Worm (Caenorhabditis elegans) whole organism, L1 larva: ENCODE results near the gene cya-1.

ENCODE experiments used
- C16A3.4 ChIP-seq: fragments of 150-350 bp; optimal IDR thresholded peaks from 2 replicates; lab custom pipeline; 2014; ENCODE audit warnings: missing biosample characterization, missing genetic modification characterization
- F16B12.6 ChIP-seq: fragments of 150-350 bp; optimal IDR thresholded peaks from 2 replicates; lab custom pipeline; 2014; ENCODE audit warnings: missing biosample characterization, missing genetic modification characterization
- aha-1 ChIP-seq: fragments of 150-350 bp; optimal IDR thresholded peaks from 2 replicates; lab custom pipeline; 2014; ENCODE audit warnings: missing biosample characterization, missing genetic modification characterization
- ama-1 ChIP-seq: fragments of 150-350 bp; optimal IDR thresholded peaks from 2 replicates; lab custom pipeline; 2014
- ceh-63 ChIP-seq: fragments of 200-800 bp; sonication (Bioruptor generic); optimal IDR thresholded peaks from 2 replicates; lab custom pipeline; 2018; ENCODE audit warnings: mild to moderate bottlenecking, missing genetic modification characterization, missing compliant biosample characterization
- ceh-8 ChIP-seq: fragments of 200-800 bp; sonication (Bioruptor generic); optimal IDR thresholded peaks from 2 replicates; lab custom pipeline; 2018; ENCODE audit warnings: mild to moderate bottlenecking, missing genetic modification characterization, moderate library complexity, missing compliant biosample characterization
- dsc-1 ChIP-seq: sonication (generic microtip); optimal IDR thresholded peaks from 2 replicates; lab custom pipeline; 2016; ENCODE audit warnings: mild to moderate bottlenecking, missing genetic modification characterization, missing compliant biosample characterization
- efl-1 ChIP-seq, 4 experiments: fragments of 150-350 bp; optimal IDR thresholded peaks in 3 of 4; peaks in 1 of 4; 1 replicate in 1 of 4; 2 replicates in 3 of 4; lab custom pipeline; 2014; ENCODE audit warnings: missing biosample characterization in 2 of 4, missing genetic modification characterization in 2 of 4, missing genetic modification reagents in 2 of 4
- efl-3 ChIP-seq: fragments of 200-800 bp; sonication (Bioruptor generic); optimal IDR thresholded peaks from 2 replicates; lab custom pipeline; 2018; ENCODE audit warnings: mild to moderate bottlenecking, missing genetic modification characterization, missing compliant biosample characterization
- elt-2 ChIP-seq: sonication (generic microtip); optimal IDR thresholded peaks from 2 replicates; lab custom pipeline; 2016; ENCODE audit warnings: missing genetic modification characterization, mild to moderate bottlenecking, inconsistent platforms, missing compliant biosample characterization, missing genetic modification reagents
- ets-5 ChIP-seq: fragments of 200-800 bp; sonication (Bioruptor generic); IDR thresholded peaks from 2 replicates; pipeline ENCODE4 v1.3.6; 2022; ENCODE audit warnings: missing genetic modification characterization, missing compliant biosample characterization
- fkh-4 ChIP-seq: sonication (generic microtip); optimal IDR thresholded peaks from 2 replicates; lab custom pipeline; 2016; ENCODE audit warnings: missing compliant biosample characterization, missing genetic modification characterization, borderline replicate concordance
- fkh-8 ChIP-seq: sonication (generic microtip); optimal IDR thresholded peaks from 2 replicates; lab custom pipeline; 2016; ENCODE audit warnings: mild to moderate bottlenecking, missing genetic modification characterization, missing compliant biosample characterization
- fos-1 ChIP-seq: fragments of 150-350 bp; optimal IDR thresholded peaks from 2 replicates; lab custom pipeline; 2014; ENCODE audit warnings: missing biosample characterization, missing genetic modification characterization
- grh-1 ChIP-seq: fragments of 200-800 bp; sonication (Bioruptor generic); IDR thresholded peaks from 2 replicates; pipeline ENCODE4 v1.3.6; 2022; ENCODE audit warnings: missing genetic modification reagents, missing genetic modification characterization, missing compliant biosample characterization
- hlh-17 ChIP-seq: fragments of 200-800 bp; sonication (Bioruptor generic); optimal IDR thresholded peaks from 2 replicates; lab custom pipeline; 2018; ENCODE audit warnings: missing genetic modification characterization, mild to moderate bottlenecking, missing compliant biosample characterization, moderate library complexity, borderline replicate concordance
- hpl-2 ChIP-seq: fragments of 150-350 bp; optimal IDR thresholded peaks from 2 replicates; lab custom pipeline; 2014; ENCODE audit warnings: missing biosample characterization, missing genetic modification reagents, missing genetic modification characterization
- lin-13 ChIP-seq: fragments of 150-350 bp; optimal IDR thresholded peaks from 2 replicates; lab custom pipeline; 2014; ENCODE audit warnings: missing biosample characterization, missing genetic modification reagents, missing genetic modification characterization
- lin-14 ChIP-seq: fragments of 200-800 bp; sonication (Bioruptor generic); optimal IDR thresholded peaks from 2 replicates; lab custom pipeline; 2018; ENCODE audit warnings: mild to moderate bottlenecking, missing genetic modification characterization, moderate library complexity, missing compliant biosample characterization
- lin-35 ChIP-seq, 2 experiments: fragments of 150-350 bp; optimal IDR thresholded peaks; 2 replicates each; lab custom pipeline; 2014; ENCODE audit warnings: missing biosample characterization in 2 of 2, missing genetic modification characterization in 2 of 2, missing genetic modification reagents in 2 of 2
- lin-39 ChIP-seq: fragments of 150-350 bp; optimal IDR thresholded peaks from 2 replicates; lab custom pipeline; 2014; ENCODE audit warnings: missing biosample characterization, missing genetic modification reagents, missing genetic modification characterization
- lir-3 ChIP-seq: sonication (generic microtip); optimal IDR thresholded peaks from 2 replicates; lab custom pipeline; 2016; ENCODE audit warnings: mild to moderate bottlenecking, missing genetic modification characterization, moderate library complexity, missing compliant biosample characterization; ENCODE audit not compliant: poor library complexity
- lsy-2 ChIP-seq, 2 experiments: fragments of 150-350 bp; optimal IDR thresholded peaks; 2 replicates each; lab custom pipeline; 2014; ENCODE audit warnings: missing biosample characterization in 2 of 2, missing genetic modification characterization in 2 of 2
- mab-9 ChIP-seq: fragments of 200-800 bp; sonication (Bioruptor generic); IDR thresholded peaks from 2 replicates; pipeline ENCODE4 v1.3.6; 2022; ENCODE audit warnings: missing genetic modification reagents, missing genetic modification characterization, missing compliant biosample characterization
- mdl-1 ChIP-seq, 2 experiments: fragments of 150-350 bp; optimal IDR thresholded peaks; 2 replicates each; lab custom pipeline; 2014 to 2017; ENCODE audit warnings: missing biosample characterization in 2 of 2, missing genetic modification characterization in 2 of 2, inconsistent platforms in 1 of 2
- mep-1 ChIP-seq: fragments of 150-350 bp; optimal IDR thresholded peaks from 2 replicates; lab custom pipeline; 2014; ENCODE audit warnings: missing biosample characterization, missing genetic modification characterization
- nhr-11 ChIP-seq: fragments of 150-350 bp; optimal IDR thresholded peaks from 2 replicates; lab custom pipeline; 2014; ENCODE audit warnings: missing biosample characterization, missing genetic modification characterization
- nhr-19 ChIP-seq: fragments of 200-800 bp; sonication (Bioruptor generic); conservative IDR thresholded peaks from 2 replicates; pipeline ENCODE4 v1.3.6; 2022; ENCODE audit warnings: missing genetic modification characterization, missing compliant biosample characterization
- nhr-20 ChIP-seq: sonication (generic microtip); optimal IDR thresholded peaks from 2 replicates; lab custom pipeline; 2016; ENCODE audit warnings: mild to moderate bottlenecking, missing genetic modification characterization, missing compliant biosample characterization
- nhr-237 ChIP-seq: fragments of 150-350 bp; optimal IDR thresholded peaks from 2 replicates; lab custom pipeline; 2014; ENCODE audit warnings: missing biosample characterization, missing genetic modification characterization
- nhr-71 ChIP-seq: sonication (generic microtip); optimal IDR thresholded peaks from 2 replicates; lab custom pipeline; 2016; ENCODE audit warnings: mild to moderate bottlenecking, missing genetic modification characterization, moderate library complexity, missing compliant biosample characterization
- pag-3 ChIP-seq: sonication (generic microtip); optimal IDR thresholded peaks from 2 replicates; lab custom pipeline; 2017; ENCODE audit warnings: missing genetic modification characterization, mild to moderate bottlenecking, missing compliant biosample characterization, antibody characterized with exemption, borderline replicate concordance; ENCODE audit not compliant: insufficient read depth
- rnt-1 ChIP-seq: sonication (generic microtip); optimal IDR thresholded peaks from 2 replicates; lab custom pipeline; 2016; ENCODE audit warnings: mild to moderate bottlenecking, missing genetic modification characterization, moderate library complexity, missing compliant biosample characterization
- skn-1 ChIP-seq: fragments of 150-350 bp; optimal IDR thresholded peaks from 2 replicates; lab custom pipeline; 2014; ENCODE audit warnings: missing biosample characterization, missing genetic modification characterization
- snu-23 ChIP-seq: sonication (generic microtip); optimal IDR thresholded peaks from 2 replicates; lab custom pipeline; 2016; ENCODE audit warnings: missing genetic modification characterization, missing compliant biosample characterization
- swsn-7 ChIP-seq: sonication (generic microtip); optimal IDR thresholded peaks from 2 replicates; lab custom pipeline; 2016; ENCODE audit warnings: missing genetic modification characterization, missing compliant biosample characterization
- tlp-1 ChIP-seq: fragments of 150-350 bp; optimal IDR thresholded peaks from 2 replicates; lab custom pipeline; 2014; ENCODE audit warnings: missing biosample characterization, missing genetic modification characterization
- unc-62 ChIP-seq: fragments of 150-350 bp; optimal IDR thresholded peaks from 2 replicates; lab custom pipeline; 2014; ENCODE audit warnings: missing biosample characterization, missing genetic modification reagents, missing genetic modification characterization
- unc-86 ChIP-seq: sonication (generic microtip); optimal IDR thresholded peaks from 2 replicates; lab custom pipeline; 2016; ENCODE audit warnings: missing genetic modification characterization, missing compliant biosample characterization
- vab-15 ChIP-seq: sonication (generic microtip); optimal IDR thresholded peaks from 2 replicates; lab custom pipeline; 2017; ENCODE audit warnings: missing genotype, mild to moderate bottlenecking, missing genetic modification characterization, missing compliant biosample characterization

cya-1 gene

DNA sequence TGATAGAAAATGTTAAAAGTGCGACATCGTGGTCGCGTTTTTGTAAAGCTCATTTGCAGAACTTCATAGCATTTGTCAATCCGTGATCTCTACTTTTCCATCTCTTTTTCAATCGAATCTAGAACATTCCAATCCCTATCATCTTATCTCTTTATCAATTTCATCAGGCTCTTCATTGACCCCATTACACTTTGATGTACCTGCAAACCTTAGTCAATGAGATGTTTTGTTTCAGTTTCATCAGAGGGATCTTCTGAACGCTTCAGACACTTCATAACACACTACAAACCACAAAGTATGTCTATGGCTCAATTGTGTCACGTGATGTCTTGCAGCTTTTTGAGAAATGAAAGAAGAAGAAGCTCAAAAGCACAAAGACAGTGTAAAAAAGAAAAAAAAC, 26.0 kb downstream of the cya-1 start:
- TF ChIP-seq pag-3 (tag; lab: Kevin White, UChicago) (no peak), efl-3 (GFP tag; lab: Kevin White, UChicago) (no peak), snu-23 (peak; percentile 24), lsy-2 (tag; optimal IDR thresholded peaks at IDR 0.05; lab: Kevin White, UChicago) (peak in 1 of 2 experiments; percentile 18), rnt-1 (tag; lab: Kevin White, UChicago) (peak; percentile 23), efl-1 (optimal IDR thresholded peaks at IDR 0.05; lab: Kevin White, UChicago) (no peak), efl-1 (GFP tag; optimal IDR thresholded peaks at IDR 0.05 in 1 of 2; lab: Kevin White, UChicago) (no peak), lin-14 (GFP tag; lab: Kevin White, UChicago) (peak; percentile 22), nhr-71 (peak; percentile 62)

DNA sequence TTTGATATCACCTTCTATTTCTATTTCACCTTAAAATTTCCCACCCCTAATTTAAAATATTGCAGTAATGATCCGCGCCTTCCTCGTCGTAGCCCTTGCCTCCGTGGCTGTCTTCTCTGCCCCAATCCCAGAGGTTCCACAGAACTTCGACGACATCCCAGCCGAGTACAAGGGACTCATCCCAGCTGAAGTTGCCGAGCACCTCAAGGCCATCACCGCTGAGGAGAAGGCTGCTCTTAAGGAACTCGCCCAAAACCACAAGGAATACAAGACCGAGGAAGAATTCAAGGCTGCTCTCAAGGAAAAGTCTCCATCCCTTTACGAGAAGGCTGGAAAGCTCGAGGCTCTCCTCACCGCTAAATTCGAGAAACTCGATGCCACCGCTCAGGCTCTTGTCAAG, 27.3 kb downstream of the cya-1 start, which contains the start of gene far-2:
Gene far-2, plus strand, starts transcription at position 66 of the 400 bp plus-strand sequence.
- TF ChIP-seq unc-86 (no peak), nhr-19 (GFP tag; lab: Robert Waterston, UW) (no peak), ceh-63 (no peak), snu-23 (no peak), nhr-71 (no peak)

DNA sequence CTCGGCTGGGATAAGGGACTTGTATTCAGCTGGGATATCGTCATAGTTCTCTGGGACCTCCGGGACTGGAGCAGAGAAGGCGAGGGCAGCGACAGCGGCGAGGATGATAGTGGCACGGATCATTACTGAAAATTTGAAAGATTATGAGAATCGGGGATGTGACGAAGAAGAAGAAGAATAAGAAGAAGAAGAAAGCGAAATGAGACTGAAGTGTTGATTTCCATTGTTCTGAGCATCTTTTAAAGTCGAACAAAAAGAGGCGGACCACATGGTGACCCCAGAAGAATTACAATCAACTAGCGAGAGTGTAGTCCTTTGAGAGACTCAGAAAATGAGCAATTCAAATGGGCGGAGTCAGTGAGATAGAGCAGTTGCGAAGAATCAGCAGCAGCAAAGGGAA, 28.0 kb downstream of the cya-1 start, which contains the start of gene far-1:
Gene far-1, minus strand, starts transcription at position 125 of the 400 bp plus-strand sequence.
- TF ChIP-seq lir-3 (tag; lab: Kevin White, UChicago) (peak; percentile 14), lin-35 (GFP tag; optimal IDR thresholded peaks at IDR 0.05; lab: Kevin White, UChicago) (no peak), hlh-17 (GFP tag; lab: Kevin White, UChicago) (no peak), snu-23 (peak; percentile 39), swsn-7 (peak; percentile 13), nhr-20 (tag; lab: Kevin White, UChicago) (peak; percentile 38), hpl-2 (GFP tag; lab: Kevin White, UChicago) (no peak), fkh-4 (tag; lab: Kevin White, UChicago) (peak; percentile 48), C16A3.4 (tag; lab: Kevin White, UChicago) (no peak), ama-1 (peak; percentile 49), nhr-19 (GFP tag; lab: Robert Waterston, UW) (peak; percentile 22), nhr-71 (peak; percentile 60), F16B12.6 (no peak), rnt-1 (tag; lab: Kevin White, UChicago) (peak; percentile 49), ceh-8 (no peak), lsy-2 (tag; optimal IDR thresholded peaks at IDR 0.05; lab: Kevin White, UChicago) (peak; percentile 12 to 30), nhr-11 (tag; lab: Kevin White, UChicago) (peak; percentile 10), dsc-1 (tag; lab: Kevin White, UChicago) (peak; percentile 72), fkh-8 (tag; lab: Kevin White, UChicago) (no peak), lin-14 (GFP tag; lab: Kevin White, UChicago) (peak; percentile 28), mdl-1 (tag; optimal IDR thresholded peaks at IDR 0.05; lab: Kevin White, UChicago) (no peak)

DNA sequence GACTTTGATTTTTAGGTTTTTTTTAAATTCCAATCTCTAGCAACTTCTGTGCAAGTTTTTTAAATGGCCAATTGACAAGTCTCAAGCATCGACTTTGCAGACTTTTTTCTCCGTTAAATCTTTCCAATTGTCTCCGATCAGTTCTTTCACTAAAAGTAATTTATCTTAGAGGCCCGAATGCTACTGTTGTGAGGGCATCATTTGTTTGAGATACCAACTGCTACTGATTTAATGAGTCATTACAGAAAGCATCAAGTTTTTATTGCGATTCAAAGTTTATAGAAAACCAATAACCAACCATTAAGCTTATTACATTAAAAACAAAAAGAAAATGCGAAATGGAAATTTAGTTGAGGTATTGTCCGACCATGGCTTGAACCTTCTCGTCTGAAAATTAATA, 28.9 kb downstream of the cya-1 start:
- no peak for TF ChIP-seq elt-2 (tag; lab: Kevin White, UChicago)
- peak; percentile 11 for TF ChIP-seq snu-23
- no peak for TF ChIP-seq mab-9 (GFP tag; lab: Robert Waterston, UW)
- TF ChIP-seq ets-5 (GFP tag; lab: Robert Waterston, UW) = no peak
- TF ChIP-seq fos-1 (tag; lab: Kevin White, UChicago) = no peak
- no peak for TF ChIP-seq grh-1 (GFP tag; lab: Robert Waterston, UW)
- TF ChIP-seq lin-14 (GFP tag; lab: Kevin White, UChicago) = peak; percentile 3
- TF ChIP-seq dsc-1 (tag; lab: Kevin White, UChicago) = peak; percentile 1
- TF ChIP-seq lsy-2 (tag; optimal IDR thresholded peaks at IDR 0.05; lab: Kevin White, UChicago) = peak; percentile 3 to 39
- peak; percentile 19 for TF ChIP-seq nhr-71
- peak; percentile 46 for TF ChIP-seq ama-1
- peak; percentile 54 for TF ChIP-seq rnt-1 (tag; lab: Kevin White, UChicago)
- TF ChIP-seq swsn-7 = peak; percentile 1

DNA sequence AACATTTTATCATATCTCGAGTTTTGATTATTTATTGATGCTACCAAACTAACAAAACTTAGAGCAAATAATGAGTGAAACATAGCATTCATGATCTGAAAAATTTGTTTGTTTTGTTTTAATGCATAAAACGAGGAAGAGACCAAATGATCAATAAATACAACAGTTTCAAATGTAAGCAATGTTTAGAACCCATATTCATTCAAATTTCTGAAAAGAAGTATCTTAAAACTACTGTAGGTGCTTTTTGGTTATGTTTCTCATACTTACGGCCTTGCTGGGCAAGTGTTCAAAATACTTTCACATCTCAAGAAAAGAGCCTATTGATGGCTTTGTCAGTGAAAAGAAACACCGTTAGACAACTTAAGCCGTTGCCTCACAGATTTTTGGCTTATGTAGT, 31.4 kb downstream of the cya-1 start, which contains the start of gene F02A9.1:
Gene F02A9.1, minus strand, starts transcription at position 101 of the 400 bp plus-strand sequence.
- TF ChIP-seq ceh-63 (no peak), vab-15 (no peak), nhr-237 (tag; lab: Kevin White, UChicago) (no peak), lin-13 (no peak), aha-1 (tag; lab: Kevin White, UChicago) (no peak), skn-1 (no peak), mep-1 (tag; lab: Kevin White, UChicago) (no peak), unc-62 (no peak), lin-39 (tag; lab: Kevin White, UChicago) (no peak), tlp-1 (no peak), fkh-4 (tag; lab: Kevin White, UChicago) (no peak)
